Worm (Caenorhabditis elegans) whole organism, L3 larva: ENCODE data around the gene ZK218.7.
A peak's percentile ranks its signal among the peaks of the same experiment; 100 is the strongest.

Experiments
- R02D3.7 ChIP-seq: fragments of 150-350 bp; optimal IDR thresholded peaks from 2 replicates; lab custom pipeline; 2014; ENCODE audit warnings: missing biosample characterization, missing genetic modification characterization
- ZK546.5 ChIP-seq: sonication (generic microtip); optimal IDR thresholded peaks from 2 replicates; lab custom pipeline; 2017; ENCODE audit warnings: missing biosample characterization, missing genetic modification characterization
- aly-2 ChIP-seq: fragments of 150-350 bp; optimal IDR thresholded peaks from 2 replicates; lab custom pipeline; 2014; ENCODE audit warnings: missing biosample characterization, missing genetic modification characterization
- ceh-16 ChIP-seq: sonication (generic microtip); optimal IDR thresholded peaks from 2 replicates; lab custom pipeline; 2017; ENCODE audit warnings: missing biosample characterization, missing genetic modification characterization
- ceh-9 ChIP-seq: sonication (generic microtip); optimal IDR thresholded peaks from 2 replicates; lab custom pipeline; 2018; ENCODE audit warnings: missing biosample characterization, missing genetic modification characterization
- daf-12 ChIP-seq: fragments of 150-350 bp; optimal IDR thresholded peaks from 2 replicates; lab custom pipeline; 2014; ENCODE audit warnings: missing biosample characterization, missing genetic modification reagents, missing genetic modification characterization
- egl-27 ChIP-seq: sonication (generic microtip); optimal IDR thresholded peaks from 4 replicates; lab custom pipeline; 2017; ENCODE audit warnings: missing biosample characterization, missing genetic modification reagents, missing genetic modification characterization
- egl-5 ChIP-seq: fragments of 150-350 bp; optimal IDR thresholded peaks from 2 replicates; lab custom pipeline; 2017; ENCODE audit warnings: missing biosample characterization, missing genetic modification reagents, missing genetic modification characterization, inconsistent platforms
- elt-1 ChIP-seq: fragments of 150-350 bp; optimal IDR thresholded peaks from 2 replicates; lab custom pipeline; 2014; ENCODE audit warnings: missing biosample characterization, missing genetic modification characterization
- elt-2 ChIP-seq: sonication (generic microtip); optimal IDR thresholded peaks from 2 replicates; lab custom pipeline; 2016; ENCODE audit warnings: missing genetic modification reagents, mild to moderate bottlenecking, missing genetic modification characterization, missing compliant biosample characterization
- elt-3 ChIP-seq, 3 experiments: fragments of 150-350 bp in 1 of 3; sonication (generic microtip) in 2 of 3; optimal IDR thresholded peaks; 2 replicates in 2 of 3; 4 replicates in 1 of 3; lab custom pipeline; 2014 to 2017; ENCODE audit warnings: missing biosample characterization in 3 of 3, missing genetic modification characterization in 3 of 3
- eor-1 ChIP-seq, 2 experiments: fragments of 150-350 bp; optimal IDR thresholded peaks; 2 replicates each; lab custom pipeline; 2014 to 2018; ENCODE audit warnings: missing biosample characterization in 2 of 2, missing genetic modification characterization in 2 of 2
- fkh-10 ChIP-seq: sonication (generic microtip); optimal IDR thresholded peaks from 2 replicates; lab custom pipeline; 2017; ENCODE audit warnings: missing biosample characterization, missing genetic modification reagents, missing genetic modification characterization
- fkh-2 ChIP-seq: fragments of 150-350 bp; optimal IDR thresholded peaks from 2 replicates; lab custom pipeline; 2014; ENCODE audit warnings: missing biosample characterization, missing genetic modification reagents, missing genetic modification characterization
- fos-1 ChIP-seq: fragments of 150-350 bp; optimal IDR thresholded peaks from 2 replicates; lab custom pipeline; 2014; ENCODE audit warnings: missing biosample characterization, missing genetic modification characterization
- jun-1 ChIP-seq: fragments of 150-350 bp; optimal IDR thresholded peaks from 2 replicates; lab custom pipeline; 2014; ENCODE audit warnings: missing biosample characterization, missing genetic modification reagents, missing genetic modification characterization
- lin-39 ChIP-seq: fragments of 150-350 bp; optimal IDR thresholded peaks from 2 replicates; lab custom pipeline; 2018; ENCODE audit warnings: missing biosample characterization, missing genetic modification reagents, missing genetic modification characterization
- mml-1 ChIP-seq: fragments of 150-350 bp; sonication (generic microtip); optimal IDR thresholded peaks from 3 replicates; lab custom pipeline; 2014; ENCODE audit warnings: missing biosample characterization, missing genetic modification characterization
- nfya-1 ChIP-seq: sonication (generic microtip); optimal IDR thresholded peaks from 2 replicates; lab custom pipeline; 2017; ENCODE audit warnings: missing genetic modification characterization, mild to moderate bottlenecking, missing compliant biosample characterization, antibody characterized with exemption, moderate library complexity; ENCODE audit not compliant: insufficient read depth
- nhr-11 ChIP-seq: fragments of 150-350 bp; optimal IDR thresholded peaks from 2 replicates; lab custom pipeline; 2014; ENCODE audit warnings: missing biosample characterization, missing genetic modification characterization
- nhr-23 ChIP-seq: fragments of 150-350 bp; optimal IDR thresholded peaks from 2 replicates; lab custom pipeline; 2014; ENCODE audit warnings: missing biosample characterization, missing genetic modification reagents, missing genetic modification characterization
- nhr-237 ChIP-seq: fragments of 150-350 bp; optimal IDR thresholded peaks from 2 replicates; lab custom pipeline; 2014; ENCODE audit warnings: missing biosample characterization, missing genetic modification characterization
- nhr-25 ChIP-seq: sonication (generic microtip); optimal IDR thresholded peaks from 2 replicates; lab custom pipeline; 2017; ENCODE audit warnings: missing biosample characterization, missing genetic modification characterization
- nhr-67 ChIP-seq: fragments of 150-350 bp; optimal IDR thresholded peaks from 2 replicates; lab custom pipeline; 2014; ENCODE audit warnings: missing biosample characterization, missing genetic modification characterization
- nhr-76 ChIP-seq: fragments of 150-350 bp; sonication (generic microtip); optimal IDR thresholded peaks from 5 replicates; lab custom pipeline; 2014; ENCODE audit warnings: missing biosample characterization, missing genetic modification characterization
- pha-4 ChIP-seq: fragments of 150-350 bp; optimal IDR thresholded peaks from 2 replicates; lab custom pipeline; 2014; ENCODE audit warnings: missing biosample characterization, missing genetic modification reagents, missing genetic modification characterization
- pqm-1 ChIP-seq: fragments of 150-350 bp; optimal IDR thresholded peaks from 2 replicates; lab custom pipeline; 2017; ENCODE audit warnings: missing biosample characterization, missing genetic modification characterization, inconsistent platforms
- skn-1 ChIP-seq: fragments of 150-350 bp; optimal IDR thresholded peaks from 2 replicates; lab custom pipeline; 2014; ENCODE audit warnings: missing biosample characterization, missing genetic modification characterization
- snpc-4 ChIP-seq: fragments of 150-350 bp; optimal IDR thresholded peaks from 2 replicates; lab custom pipeline; 2014; ENCODE audit warnings: missing biosample characterization, missing genetic modification characterization
- unc-62 ChIP-seq: fragments of 150-350 bp; sonication (generic microtip); optimal IDR thresholded peaks from 4 replicates; lab custom pipeline; 2014; ENCODE audit warnings: missing biosample characterization, missing genetic modification reagents, missing genetic modification characterization
- zag-1 ChIP-seq: fragments of 150-350 bp; optimal IDR thresholded peaks from 2 replicates; lab custom pipeline; 2014; ENCODE audit warnings: missing biosample characterization, missing genetic modification characterization
- ztf-4 ChIP-seq: fragments of 150-350 bp; optimal IDR thresholded peaks from 2 replicates; lab custom pipeline; 2014; ENCODE audit warnings: missing biosample characterization, missing genetic modification characterization

The ZK218.7 gene

DNA sequence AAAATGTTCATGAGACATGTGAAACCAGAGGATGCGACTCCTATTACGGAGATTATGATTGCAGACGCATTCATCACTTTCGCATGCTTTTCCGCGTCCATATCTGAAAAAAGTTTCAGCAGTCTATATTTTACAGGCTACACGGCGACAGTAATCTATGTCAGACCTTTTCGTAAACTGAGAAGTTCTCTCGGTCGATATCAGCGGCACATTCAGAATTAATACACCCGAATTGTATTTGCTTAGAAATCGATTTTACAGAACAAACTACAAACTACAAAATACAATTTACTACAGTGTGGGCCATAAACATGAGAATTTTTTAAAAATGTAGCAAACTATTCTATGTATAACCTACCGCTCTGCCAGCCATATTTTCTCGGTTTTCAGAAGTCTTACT, 34.0 kb upstream of the ZK218.7 start, which contains the start of gene srbc-14:
Gene srbc-14, minus strand, starts transcription at position 101 of the 400 bp plus-strand sequence.
- no peak for TF ChIP-seq nhr-25 (tag; lab: Kevin White, UChicago)
- TF ChIP-seq skn-1 (tag; lab: Kevin White, UChicago) = no peak
- TF ChIP-seq fkh-2 (tag; lab: Kevin White, UChicago) = no peak

DNA sequence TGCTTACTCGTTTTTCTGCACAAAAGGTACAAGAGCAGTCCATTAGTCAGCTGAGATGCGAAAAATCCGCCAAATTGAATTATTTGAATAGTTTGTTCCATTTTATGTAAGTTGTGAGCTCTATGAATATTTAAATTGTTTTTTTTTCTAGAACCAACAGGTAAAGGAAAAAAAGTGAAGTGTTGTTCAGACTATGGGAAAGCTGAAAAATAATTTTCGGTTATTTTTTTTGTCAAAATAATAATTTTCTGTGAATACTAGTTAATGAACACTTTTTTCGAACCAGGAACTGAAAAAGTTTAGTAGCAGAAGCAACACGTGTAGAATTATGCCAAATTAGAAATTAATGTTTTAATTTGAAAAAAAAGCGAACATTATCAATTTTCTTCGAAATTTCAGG, 29.7 kb upstream of the ZK218.7 start, which contains the start of gene str-125:
Gene str-125, minus strand, starts transcription at position 101 of the 400 bp plus-strand sequence.
- no peak for TF ChIP-seq skn-1 (tag; lab: Kevin White, UChicago)
- TF ChIP-seq snpc-4 (tag; lab: Kevin White, UChicago) = no peak
- TF ChIP-seq egl-27 = no peak
- no peak for TF ChIP-seq lin-39 (tag; lab: Kevin White, UChicago)
- no peak for TF ChIP-seq eor-1 (tag; optimal IDR thresholded peaks at IDR 0.05; lab: Kevin White, UChicago)
- TF ChIP-seq pha-4 (tag; lab: Kevin White, UChicago) = no peak
- TF ChIP-seq aly-2 = no peak
- TF ChIP-seq unc-62 = no peak
- no peak for TF ChIP-seq nhr-23 (tag; lab: Kevin White, UChicago)
- no peak for TF ChIP-seq nhr-67 (tag; lab: Kevin White, UChicago)
- no peak for TF ChIP-seq nhr-76 (tag; lab: Kevin White, UChicago)
- no peak for TF ChIP-seq jun-1 (tag; lab: Kevin White, UChicago)
- no peak for TF ChIP-seq elt-3 (tag; optimal IDR thresholded peaks at IDR 0.05; lab: Kevin White, UChicago)
- no peak for TF ChIP-seq egl-5 (tag; lab: Kevin White, UChicago)
- no peak for TF ChIP-seq fos-1
- no peak for TF ChIP-seq mml-1 (tag; lab: Kevin White, UChicago)

DNA sequence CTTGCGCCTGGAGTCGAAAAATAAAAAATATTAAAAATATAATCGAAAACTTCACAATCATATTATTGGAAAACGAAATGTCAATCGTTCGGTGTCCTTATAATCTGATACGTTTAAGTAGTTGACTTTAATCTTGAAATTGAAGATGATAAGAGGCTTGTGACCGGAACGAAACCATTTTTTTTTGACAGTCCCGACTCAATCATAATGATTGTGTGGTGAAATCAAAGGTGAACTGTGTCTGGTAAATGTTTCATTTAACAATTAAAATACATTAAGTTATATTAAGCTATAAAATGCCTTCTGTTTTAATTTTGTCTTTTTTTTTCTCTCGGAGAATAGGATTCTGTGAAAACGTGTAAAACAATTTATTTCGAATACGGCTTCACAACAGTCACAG, 27.7 kb upstream of the ZK218.7 start, which contains the start of gene T05E12.3:
Gene T05E12.3, minus strand, starts transcription at position 101 of the 400 bp plus-strand sequence.
- TF ChIP-seq eor-1 (tag; optimal IDR thresholded peaks at IDR 0.05; lab: Kevin White, UChicago) (no peak), nhr-76 (tag; lab: Kevin White, UChicago) (no peak), ceh-16 (tag; lab: Kevin White, UChicago) (no peak), R02D3.7 (no peak), nhr-23 (tag; lab: Kevin White, UChicago) (no peak), nfya-1 (no peak), ceh-9 (tag; lab: Kevin White, UChicago) (no peak), fkh-10 (GFP tag; lab: Kevin White, UChicago) (no peak), pqm-1 (tag; lab: Kevin White, UChicago) (no peak), nhr-237 (tag; lab: Kevin White, UChicago) (no peak), ztf-4 (tag; lab: Kevin White, UChicago) (no peak), ZK546.5 (tag; lab: Kevin White, UChicago) (no peak), zag-1 (tag; lab: Kevin White, UChicago) (no peak), nhr-11 (no peak), aly-2 (no peak), egl-5 (tag; lab: Kevin White, UChicago) (no peak)

DNA sequence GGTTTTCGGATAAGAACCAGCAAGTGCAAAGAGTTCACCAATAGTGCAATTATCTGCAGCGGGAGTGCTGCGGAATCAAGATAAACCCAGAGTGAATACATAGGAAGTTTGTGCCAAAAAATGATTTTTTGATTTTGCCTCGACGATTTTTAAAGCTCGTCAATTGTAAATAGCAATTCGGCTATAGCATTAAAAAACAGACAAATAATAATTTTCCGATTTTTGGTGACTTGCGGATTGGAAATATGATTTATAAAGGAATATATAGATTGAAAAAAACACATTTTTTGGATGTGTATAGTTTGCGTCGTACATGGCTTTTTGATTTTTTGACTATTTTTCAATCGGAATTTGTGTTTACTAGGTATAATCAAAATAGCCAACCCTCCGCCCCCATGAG, 25.8 kb upstream of the ZK218.7 start, which contains the start of gene srw-20:
Gene srw-20, minus strand, starts transcription at position 101 of the 400 bp plus-strand sequence.
- no peak for TF ChIP-seq fkh-10 (GFP tag; lab: Kevin White, UChicago)
- no peak for TF ChIP-seq skn-1 (tag; lab: Kevin White, UChicago)
- TF ChIP-seq elt-1 (tag; lab: Kevin White, UChicago) = no peak

DNA sequence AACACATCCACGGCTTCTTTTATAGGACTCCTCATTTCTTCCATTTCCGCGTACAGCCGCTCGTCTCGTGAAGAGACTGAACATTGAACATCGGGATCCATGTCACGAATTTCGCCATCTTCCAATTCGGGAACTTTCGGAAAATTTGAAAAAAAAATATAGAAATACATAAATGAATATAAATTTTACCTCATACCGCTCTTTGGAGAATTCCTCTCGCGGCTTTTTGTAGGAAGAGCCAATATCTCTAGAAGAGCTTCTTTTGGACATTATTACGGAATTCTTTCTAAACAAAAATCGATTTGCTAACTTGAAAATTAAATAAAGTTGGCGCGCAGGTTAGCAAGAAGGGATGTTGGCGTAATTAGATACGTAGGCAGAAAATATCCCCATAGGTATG, 22.9 kb upstream of the ZK218.7 start, which contains the start of gene T05E12.9:
Gene T05E12.9, minus strand, starts transcription at position 101 of the 400 bp plus-strand sequence.
- TF ChIP-seq ceh-9 (tag; lab: Kevin White, UChicago) = no peak

DNA sequence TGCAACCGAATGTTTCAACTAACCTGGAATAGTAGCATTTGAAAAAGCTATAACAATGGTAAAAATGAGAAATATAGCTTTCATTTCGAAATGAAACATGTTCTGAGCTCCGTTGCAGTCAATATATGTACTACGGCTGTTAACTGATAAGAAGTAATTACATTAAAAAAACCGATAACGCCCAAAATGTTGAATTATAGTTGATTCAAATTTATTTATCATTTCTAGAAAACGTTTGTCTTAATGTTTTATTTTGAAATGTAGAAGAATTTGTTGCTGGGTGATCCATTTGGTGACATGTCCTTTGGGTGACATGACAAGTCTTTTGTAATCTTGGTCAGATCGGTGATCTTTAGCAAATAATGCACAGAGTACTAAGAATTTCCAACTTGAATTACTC, 16.2 kb upstream of the ZK218.7 start, which contains the start of gene T05E12.6:
Gene T05E12.6, minus strand, starts transcription at position 101 of the 400 bp plus-strand sequence.
- TF ChIP-seq daf-12 (tag; lab: Kevin White, UChicago) (no peak), snpc-4 (tag; lab: Kevin White, UChicago) (no peak), elt-2 (peak; percentile 11)
